Worm (Caenorhabditis elegans) whole organism, L4 larva: ENCODE data around the gene T23C6.4.

Experiments used
- aly-2 ChIP-seq: sonication (generic microtip); optimal IDR thresholded peaks from 2 replicates; lab custom pipeline; 2018; ENCODE audit warnings: missing biosample characterization, missing genetic modification characterization
- dmd-6 ChIP-seq: fragments of 200-800 bp; sonication (Bioruptor generic); IDR thresholded peaks from 2 replicates; pipeline ENCODE4 v1.3.6; 2022; ENCODE audit warnings: missing genetic modification reagents, missing genetic modification characterization, missing compliant biosample characterization
- hlh-11 ChIP-seq: fragments of 200-800 bp; sonication (Bioruptor generic); optimal IDR thresholded peaks from 2 replicates; lab custom pipeline; 2018; ENCODE audit warnings: mild to moderate bottlenecking, missing genetic modification characterization, missing compliant biosample characterization
- mxl-3 ChIP-seq: fragments of 200-800 bp; sonication (Bioruptor generic); optimal IDR thresholded peaks from 2 replicates; lab custom pipeline; 2018; ENCODE audit warnings: mild to moderate bottlenecking, missing genetic modification characterization, missing compliant biosample characterization
- nhr-6 ChIP-seq: fragments of 150-350 bp; optimal IDR thresholded peaks from 2 replicates; lab custom pipeline; 2014; ENCODE audit warnings: missing biosample characterization, missing genetic modification characterization
- nhr-77 ChIP-seq: fragments of 150-350 bp; optimal IDR thresholded peaks from 2 replicates; lab custom pipeline; 2014; ENCODE audit warnings: missing biosample characterization, missing genetic modification characterization
- ztf-11 ChIP-seq: fragments of 150-350 bp; optimal IDR thresholded peaks from 2 replicates; lab custom pipeline; 2014; ENCODE audit warnings: missing biosample characterization, missing genetic modification characterization

DNA sequence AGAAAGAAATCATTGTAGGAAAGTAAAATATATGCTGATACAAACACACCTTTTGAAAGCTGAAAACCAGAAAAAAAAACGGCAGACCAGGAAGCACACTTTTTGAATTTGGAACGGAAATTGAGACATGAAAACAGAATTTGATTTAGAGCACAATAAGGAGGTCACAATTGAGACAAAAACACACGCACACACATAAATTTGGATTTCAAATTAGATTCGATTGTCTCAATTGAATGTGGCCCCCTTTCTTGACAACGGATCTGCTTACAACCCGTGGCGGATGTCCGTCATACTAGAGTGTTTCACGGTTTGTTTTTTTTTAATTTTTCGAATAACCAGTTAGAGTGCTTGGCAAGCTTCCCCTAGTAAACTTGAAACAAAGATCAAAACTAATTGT lies 18.4 kb upstream of the T23C6.4 start:
- TF ChIP-seq aly-2 (tag; lab: Kevin White, UChicago) = no peak
- no peak for TF ChIP-seq nhr-6 (tag; lab: Kevin White, UChicago)
- no peak for TF ChIP-seq dmd-6 (GFP tag; lab: Robert Waterston, UW)
- TF ChIP-seq hlh-11 (tag; lab: Kevin White, UChicago) = no peak
- TF ChIP-seq ztf-11 (tag; lab: Kevin White, UChicago) = no peak
- TF ChIP-seq mxl-3 (GFP tag; lab: Kevin White, UChicago) = no peak
- TF ChIP-seq nhr-77 (tag; lab: Kevin White, UChicago) = no peak
